Fruit fly (Drosophila melanogaster) whole organism, wandering third instar larva: ENCODE measurements around the gene CG42460.
A peak's percentile ranks its signal among the peaks of the same experiment; 100 is the strongest.

Experiments used
- Abd-B ChIP-seq: fragments of >200 bp; optimal IDR thresholded peaks from 2 replicates; lab custom pipeline; 2017; ENCODE audit warnings: missing biosample characterization, missing genetic modification characterization
- CG32264 ChIP-seq: fragments of 200-800 bp; sonication (Bioruptor generic); optimal IDR thresholded peaks from 2 replicates; lab custom pipeline; 2016; ENCODE audit warnings: missing biosample characterization, missing genetic modification characterization
- CG9705 ChIP-seq: fragments of 200-800 bp; sonication (Bioruptor generic); optimal IDR thresholded peaks from 2 replicates; lab custom pipeline; 2018; ENCODE audit warnings: missing biosample characterization, mild to moderate bottlenecking, missing genetic modification characterization
- CrebA ChIP-seq: fragments of 200-800 bp; sonication (Bioruptor generic); optimal IDR thresholded peaks from 2 replicates; lab custom pipeline; 2016; ENCODE audit warnings: missing biosample characterization, mild to moderate bottlenecking, missing genetic modification characterization, borderline replicate concordance
- Dfd ChIP-seq: fragments of >200 bp; optimal IDR thresholded peaks from 2 replicates; lab custom pipeline; 2017; ENCODE audit warnings: missing biosample characterization, missing genetic modification characterization
- Dif ChIP-seq: fragments of 200-275, 200-300 bp; sonication (Bioruptor generic); optimal IDR thresholded peaks from 2 replicates; lab custom pipeline; 2018; ENCODE audit warnings: missing biosample characterization, missing genetic modification characterization; ENCODE audit not compliant: partially characterized antibody
- GATAd ChIP-seq: sonication (Bioruptor generic); optimal IDR thresholded peaks from 2 replicates; lab custom pipeline; 2016; ENCODE audit warnings: missing biosample characterization, missing genetic modification characterization
- HLH106 ChIP-seq: fragments of 200-800 bp; optimal IDR thresholded peaks from 3 replicates; lab custom pipeline; 2019; ENCODE audit warnings: missing biosample characterization, mild to moderate bottlenecking, missing genetic modification characterization, moderate library complexity
- Hnf4 ChIP-seq: fragments of 200-800 bp; sonication (Bioruptor generic); optimal IDR thresholded peaks from 2 replicates; lab custom pipeline; 2016; ENCODE audit warnings: missing biosample characterization, mild to moderate bottlenecking, missing genetic modification characterization
- Hr78 ChIP-seq: fragments of >200 bp; optimal IDR thresholded peaks from 2 replicates; lab custom pipeline; 2017; ENCODE audit warnings: missing biosample characterization, missing genetic modification characterization
- Hr83 ChIP-seq: fragments of 200-300 bp; sonication (Bioruptor generic); optimal IDR thresholded peaks from 2 replicates; lab custom pipeline; 2016; ENCODE audit warnings: missing biosample characterization, mild to moderate bottlenecking, missing genetic modification characterization, moderate library complexity; ENCODE audit not compliant: poor library complexity, severe bottlenecking
- Jra ChIP-seq: sonication (Bioruptor generic); optimal IDR thresholded peaks from 2 replicates; lab custom pipeline; 2016; ENCODE audit warnings: missing biosample characterization, missing genetic modification characterization
- Mio ChIP-seq: sonication (Bioruptor generic); optimal IDR thresholded peaks from 2 replicates; lab custom pipeline; 2016; ENCODE audit warnings: missing biosample characterization, missing genetic modification characterization
- Myc ChIP-seq: fragments of >200 bp; optimal IDR thresholded peaks from 2 replicates; lab custom pipeline; 2017
- N ChIP-seq: fragments of >200 bp; optimal IDR thresholded peaks from 2 replicates; lab custom pipeline; 2018; ENCODE audit warnings: missing biosample characterization, missing external identifiers, missing genetic modification characterization
- OdsH ChIP-seq: fragments of 200-800 bp; sonication (Bioruptor generic); optimal IDR thresholded peaks from 2 replicates; lab custom pipeline; 2016; ENCODE audit warnings: missing biosample characterization, mild to moderate bottlenecking, missing genetic modification characterization
- Rel ChIP-seq, 2 experiments: fragments of 200-800 bp; sonication (Bioruptor generic) in 1 of 2; optimal IDR thresholded peaks; 2 replicates in 1 of 2; 3 replicates in 1 of 2; lab custom pipeline; 2016 to 2019; ENCODE audit warnings: mild to moderate bottlenecking in 2 of 2, missing biosample characterization in 2 of 2, missing genetic modification characterization in 2 of 2, moderate library complexity in 1 of 2
- Sp1 ChIP-seq: fragments of 200-800 bp; sonication (Bioruptor generic); optimal IDR thresholded peaks from 3 replicates; lab custom pipeline; 2019; ENCODE audit warnings: missing biosample characterization, mild to moderate bottlenecking, missing genetic modification characterization, moderate library complexity
- Vsx2 ChIP-seq: fragments of 200-300, 225-300 bp; sonication (Bioruptor generic); optimal IDR thresholded peaks from 2 replicates; lab custom pipeline; 2018; ENCODE audit warnings: missing biosample characterization, missing genetic modification characterization; ENCODE audit not compliant: partially characterized antibody
- br ChIP-seq: fragments of 200-800 bp; sonication (Bioruptor generic); optimal IDR thresholded peaks from 2 replicates; lab custom pipeline; 2016; ENCODE audit warnings: missing biosample characterization, missing genetic modification characterization
- brk ChIP-seq: fragments of 200-800 bp; sonication (Bioruptor generic); optimal IDR thresholded peaks from 2 replicates; lab custom pipeline; 2016; ENCODE audit warnings: missing biosample characterization, mild to moderate bottlenecking, missing genetic modification characterization
- dl ChIP-seq, 2 experiments: fragments of 175-275, 200-275 bp in 1 of 2; fragments of 200-275 bp in 1 of 2; sonication (Bioruptor generic); optimal IDR thresholded peaks; lab custom pipeline; 2018; ENCODE audit warnings: mild to moderate bottlenecking in 2 of 2, missing biosample characterization in 2 of 2, missing genetic modification characterization in 2 of 2, moderate library complexity in 2 of 2; ENCODE audit not compliant: partially characterized antibody in 2 of 2, insufficient read depth in 1 of 2
- dmrt93B ChIP-seq: fragments of 200-800 bp; sonication (Bioruptor generic); optimal IDR thresholded peaks from 2 replicates; lab custom pipeline; 2018; ENCODE audit warnings: missing biosample characterization, mild to moderate bottlenecking, missing genetic modification characterization
- dsf ChIP-seq: sonication (Bioruptor generic); optimal IDR thresholded peaks from 2 replicates; lab custom pipeline; 2016; ENCODE audit warnings: missing biosample characterization, missing genetic modification characterization, borderline replicate concordance
- ey ChIP-seq: fragments of 200-800 bp; sonication (Bioruptor generic); optimal IDR thresholded peaks from 2 replicates; lab custom pipeline; 2016; ENCODE audit warnings: missing biosample characterization, missing genetic modification characterization
- foxo ChIP-seq, 2 experiments: fragments of 200-800 bp; sonication (Bioruptor generic); optimal IDR thresholded peaks; 2 replicates in 1 of 2; 3 replicates in 1 of 2; lab custom pipeline; 2016 to 2017; ENCODE audit warnings: missing biosample characterization in 2 of 2, missing genetic modification characterization in 2 of 2
- fru ChIP-seq: fragments of 200-800 bp; sonication (Bioruptor generic); optimal IDR thresholded peaks from 3 replicates; lab custom pipeline; 2016; ENCODE audit warnings: missing biosample characterization, mild to moderate bottlenecking, missing genetic modification characterization
- h ChIP-seq: fragments of 200-800 bp; sonication (Bioruptor generic); optimal IDR thresholded peaks from 3 replicates; lab custom pipeline; 2016; ENCODE audit warnings: missing biosample characterization, mild to moderate bottlenecking, missing genetic modification characterization
- jim ChIP-seq: fragments of 175-275, 200-325 bp; sonication (Bioruptor generic); optimal IDR thresholded peaks from 2 replicates; lab custom pipeline; 2016; ENCODE audit warnings: missing biosample characterization, mild to moderate bottlenecking, missing genetic modification characterization
- lola ChIP-seq: fragments of >200 bp; optimal IDR thresholded peaks from 2 replicates; lab custom pipeline; 2017; ENCODE audit warnings: missing biosample characterization, missing genetic modification characterization
- pan ChIP-seq: fragments of >200 bp; optimal IDR thresholded peaks from 2 replicates; lab custom pipeline; 2017
- psq ChIP-seq: fragments of 200-800 bp; sonication (Bioruptor generic); optimal IDR thresholded peaks from 3 replicates; lab custom pipeline; 2017; ENCODE audit warnings: missing biosample characterization, mild to moderate bottlenecking, missing genetic modification characterization, moderate library complexity
- rgr ChIP-seq: fragments of 200-800 bp; sonication (Bioruptor generic); optimal IDR thresholded peaks from 3 replicates; lab custom pipeline; 2016; ENCODE audit warnings: missing biosample characterization, mild to moderate bottlenecking, missing genetic modification characterization
- sage ChIP-seq: fragments of 200-800 bp; sonication (Bioruptor generic); optimal IDR thresholded peaks from 2 replicates; lab custom pipeline; 2016; ENCODE audit warnings: missing biosample characterization, mild to moderate bottlenecking, missing genetic modification characterization
- sv ChIP-seq: fragments of 200-800 bp; sonication (Bioruptor generic); optimal IDR thresholded peaks from 3 replicates; lab custom pipeline; 2016; ENCODE audit warnings: missing biosample characterization, missing genetic modification characterization
- tai ChIP-seq: sonication (Bioruptor generic); optimal IDR thresholded peaks from 2 replicates; lab custom pipeline; 2016; ENCODE audit warnings: missing biosample characterization, missing genetic modification characterization
- usp ChIP-seq: fragments of >200 bp; optimal IDR thresholded peaks from 2 replicates; lab custom pipeline; 2017; ENCODE audit warnings: missing biosample characterization, missing genetic modification characterization
- woc ChIP-seq: sonication (Bioruptor generic); optimal IDR thresholded peaks from 2 replicates; lab custom pipeline; 2016; ENCODE audit warnings: missing biosample characterization, mild to moderate bottlenecking, missing genetic modification characterization

The CG42460 gene

dm6 chr2L:3341231-3341935, 46.9 kb downstream of the CG42460 start:
- TF ChIP-seq fru (peak; percentile 73), OdsH (GFP tag; lab: Kevin White, UChicago) (peak; percentile 85), Vsx2 (GFP tag; lab: Kevin White, UChicago) (no peak), CG9705 (GFP tag; lab: Kevin White, UChicago) (no peak), psq (GFP tag; lab: Kevin White, UChicago) (peak; percentile 83), Sp1 (GFP tag; lab: Kevin White, UChicago) (peak; percentile 90), sv (GFP tag; lab: Kevin White, UChicago) (no peak), brk (GFP tag; lab: Kevin White, UChicago) (peak; percentile 9), h (GFP tag; lab: Kevin White, UChicago) (peak; percentile 38), Jra (GFP tag; lab: Kevin White, UChicago) (peak; percentile 34), jim (GFP tag; lab: Kevin White, UChicago) (no peak), Dfd (GFP tag; lab: Kevin White, UChicago) (peak; percentile 44), br (GFP tag; lab: Kevin White, UChicago) (peak; percentile 69), Abd-B (no peak), rgr (peak; percentile 60), foxo (GFP tag; optimal IDR thresholded peaks at IDR 0.05; lab: Kevin White, UChicago) (peak in 1 of 2 experiments; percentile 71), HLH106 (tag; lab: Kevin White, UChicago) (peak; percentile 81), woc (peak; percentile 16), Rel (GFP tag; optimal IDR thresholded peaks at IDR 0.05; lab: Kevin White, UChicago) (no peak), Rel (tag; optimal IDR thresholded peaks at IDR 0.05; lab: Kevin White, UChicago) (peak; percentile 52), Mio (GFP tag; lab: Kevin White, UChicago) (no peak), Hr83 (no peak), CG32264 (GFP tag; lab: Kevin White, UChicago) (no peak), dmrt93B (GFP tag; lab: Kevin White, UChicago) (peak; percentile 60), lola (GFP tag; lab: Kevin White, UChicago) (no peak), sage (peak; percentile 52), tai (peak; percentile 54), ey (GFP tag; lab: Kevin White, UChicago) (peak; percentile 3), Myc (lab: Kevin White, UChicago) (no peak), Hnf4 (peak; percentile 77), dl (GFP tag; optimal IDR thresholded peaks at IDR 0.05; lab: Kevin White, UChicago; ENCODE audit: insufficient read depth in 1 of 2, partially characterized antibody in 2 of 2) (no peak), dsf (GFP tag; lab: Kevin White, UChicago) (peak; percentile 20), N (GFP tag; lab: Kevin White, UChicago) (peak; percentile 25), CrebA (no peak), pan (lab: Kevin White, UChicago) (no peak), GATAd (GFP tag; lab: Kevin White, UChicago) (peak; percentile 24), Hr78 (no peak), usp (GFP tag; lab: Kevin White, UChicago) (no peak), Dif (no peak)

DNA sequence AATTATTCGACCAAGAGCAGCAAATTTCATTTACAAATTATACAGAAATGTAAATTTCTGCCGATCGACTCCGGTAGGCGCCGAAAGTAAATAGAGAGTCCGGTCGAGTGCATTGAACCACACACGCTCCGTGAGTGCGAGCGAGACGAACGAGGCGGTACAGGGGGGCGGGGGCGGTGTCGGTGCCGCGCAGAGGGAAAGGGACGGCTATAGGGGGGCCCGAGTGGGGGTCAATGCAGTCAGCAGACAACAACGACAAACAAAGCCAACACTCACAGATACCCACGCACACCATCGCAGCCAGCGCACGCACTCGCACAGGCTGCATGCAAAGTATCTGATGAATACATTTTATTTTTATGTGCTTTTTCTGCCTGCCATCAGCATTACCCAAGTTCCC, 48.9 kb downstream of the CG42460 start:
- TF ChIP-seq rgr (peak; percentile 3), psq (GFP tag; lab: Kevin White, UChicago) (peak; percentile 4), Dfd (GFP tag; lab: Kevin White, UChicago) (peak; percentile 53), HLH106 (tag; lab: Kevin White, UChicago) (peak; percentile 3), Rel (GFP tag; optimal IDR thresholded peaks at IDR 0.05; lab: Kevin White, UChicago) (no peak), Rel (tag; optimal IDR thresholded peaks at IDR 0.05; lab: Kevin White, UChicago) (peak; percentile 83), Sp1 (GFP tag; lab: Kevin White, UChicago) (peak; percentile 9), tai (no peak), ey (GFP tag; lab: Kevin White, UChicago) (no peak)
